Worm (Caenorhabditis elegans): ENCODE measurements around the gene Y62E10A.3.

DNA sequence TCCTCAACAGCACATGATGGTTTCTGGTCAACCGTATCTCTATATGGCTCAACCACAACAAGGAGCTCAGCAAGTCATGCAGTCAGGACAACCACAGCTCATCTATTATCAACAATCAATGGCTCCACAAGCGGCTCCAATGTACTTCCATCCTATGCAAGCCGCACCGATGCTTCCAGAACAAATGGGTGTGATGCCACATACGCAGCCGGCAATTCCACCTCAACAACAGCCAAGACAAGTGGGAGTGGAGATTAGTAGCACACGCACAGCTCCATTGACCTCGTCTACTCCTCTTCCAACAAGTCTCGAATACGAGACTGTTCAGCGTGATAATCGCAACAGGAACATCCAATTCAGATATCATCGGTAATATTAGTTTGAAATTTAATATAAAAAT lies 6.0 kb downstream of the Y62E10A.3 start:
- TF ChIP-seq nhr-28 (tag; optimal IDR thresholded peaks at IDR 0.05) (no peak), fos-1 (tag; optimal IDR thresholded peaks at IDR 0.05) (no peak), jun-1 (tag; optimal IDR thresholded peaks at IDR 0.05) (no peak), ama-1 (optimal IDR thresholded peaks at IDR 0.05) (no peak), lsy-2 (tag; optimal IDR thresholded peaks at IDR 0.05) (no peak), sup-37 (GFP tag; optimal IDR thresholded peaks at IDR 0.05) (no peak)
